Fruit fly (Drosophila melanogaster) whole organism, embryonic: ENCODE results near the gene djl.
A peak's percentile ranks its signal among the peaks of the same experiment; 100 is the strongest.

ENCODE experiments used
- ATbp ChIP-seq: fragments of 200-800 bp; sonication (Bioruptor generic); optimal IDR thresholded peaks from 2 replicates; lab custom pipeline; 2017; ENCODE audit warnings: missing biosample characterization, mild to moderate bottlenecking, missing genetic modification characterization, missing genetic modification reagents
- Abd-B ChIP-seq: fragments of 200-800 bp; sonication (Bioruptor generic); optimal IDR thresholded peaks from 2 replicates; lab custom pipeline; 2018; ENCODE audit warnings: missing biosample characterization, mild to moderate bottlenecking, missing genetic modification characterization, moderate library complexity
- Atf6 ChIP-seq: fragments of 200-800 bp; sonication (Bioruptor generic); IDR thresholded peaks from 2 replicates; pipeline ENCODE4 v1.3.6; 2022; ENCODE audit warnings: missing biosample characterization, missing genetic modification characterization
- Bdp1 ChIP-seq: fragments of 200-800 bp; sonication (Bioruptor generic); optimal IDR thresholded peaks from 3 replicates; lab custom pipeline; 2016; ENCODE audit warnings: missing biosample characterization, missing genetic modification characterization
- CG10274 ChIP-seq: fragments of 200-800 bp; sonication (Bioruptor generic); optimal IDR thresholded peaks from 3 replicates; lab custom pipeline; 2017; ENCODE audit warnings: missing biosample characterization, mild to moderate bottlenecking, missing genetic modification characterization
- CG11247 ChIP-seq: fragments of 200-800 bp; sonication (Bioruptor generic); IDR thresholded peaks from 2 replicates; pipeline ENCODE4 v1.3.6; 2022; ENCODE audit warnings: missing biosample characterization, missing genetic modification characterization
- CG12299 ChIP-seq: fragments of 200-800 bp; sonication (Bioruptor generic); optimal IDR thresholded peaks from 2 replicates; lab custom pipeline; 2018; ENCODE audit warnings: missing biosample characterization, mild to moderate bottlenecking, missing genetic modification characterization
- CG12391 ChIP-seq: fragments of 200-800 bp; sonication (Bioruptor generic); optimal IDR thresholded peaks from 3 replicates; lab custom pipeline; 2018; ENCODE audit warnings: missing biosample characterization, mild to moderate bottlenecking, missing genetic modification characterization, moderate library complexity
- CG13775 ChIP-seq: fragments of 200-800 bp; sonication (Bioruptor generic); optimal IDR thresholded peaks from 3 replicates; lab custom pipeline; 2017; ENCODE audit warnings: missing biosample characterization, mild to moderate bottlenecking, missing genetic modification characterization
- CG15011 ChIP-seq: fragments of 200-800 bp; sonication (Bioruptor generic); optimal IDR thresholded peaks from 3 replicates; lab custom pipeline; 2018; ENCODE audit warnings: missing biosample characterization, mild to moderate bottlenecking, missing genetic modification characterization
- CG15514 ChIP-seq: fragments of 200-800 bp; sonication (Bioruptor generic); optimal IDR thresholded peaks from 3 replicates; lab custom pipeline; 2017; ENCODE audit warnings: missing biosample characterization, missing genetic modification characterization, mild to moderate bottlenecking, moderate library complexity, missing genetic modification reagents
- CG17802 ChIP-seq: fragments of 200-800 bp; sonication (Bioruptor generic); optimal IDR thresholded peaks from 2 replicates; lab custom pipeline; 2018; ENCODE audit warnings: missing biosample characterization, mild to moderate bottlenecking, missing genetic modification characterization, moderate library complexity
- CG3407 ChIP-seq: fragments of 200-800 bp; sonication (Bioruptor generic); optimal IDR thresholded peaks from 2 replicates; lab custom pipeline; 2018; ENCODE audit warnings: missing biosample characterization, mild to moderate bottlenecking, missing genetic modification characterization
- CG4404 ChIP-seq: fragments of 200-800 bp; sonication (Bioruptor generic); IDR thresholded peaks from 2 replicates; pipeline ENCODE4 v1.3.6; 2022; ENCODE audit warnings: missing biosample characterization, missing genetic modification characterization
- CG4617 ChIP-seq: fragments of 200-800 bp; sonication (Bioruptor generic); optimal IDR thresholded peaks from 3 replicates; lab custom pipeline; 2016; ENCODE audit warnings: missing biosample characterization, missing genetic modification characterization, borderline replicate concordance
- CG4820 ChIP-seq: fragments of 200-800 bp; sonication (Bioruptor generic); optimal IDR thresholded peaks from 3 replicates; lab custom pipeline; 2016; ENCODE audit warnings: missing biosample characterization, missing genetic modification characterization
- CG6683 ChIP-seq: fragments of 200-800 bp; sonication (Bioruptor generic); optimal IDR thresholded peaks from 2 replicates; lab custom pipeline; 2017; ENCODE audit warnings: missing biosample characterization, mild to moderate bottlenecking, missing genetic modification characterization, missing genetic modification reagents
- CG6689 ChIP-seq: fragments of 200-800 bp; sonication (Bioruptor generic); IDR thresholded peaks from 2 replicates; pipeline ENCODE4 v1.3.6; 2022; ENCODE audit warnings: missing biosample characterization, missing genetic modification characterization
- CG6765 ChIP-seq: fragments of 200-800 bp; sonication (Bioruptor generic); optimal IDR thresholded peaks from 3 replicates; lab custom pipeline; 2017; ENCODE audit warnings: missing biosample characterization, mild to moderate bottlenecking, missing genetic modification characterization
- CG7357 ChIP-seq: fragments of 200-800 bp; sonication (Bioruptor generic); IDR thresholded peaks from 3 replicates; pipeline ENCODE4 v1.3.6; 2022; ENCODE audit warnings: missing biosample characterization, missing genetic modification characterization
- CG7839 ChIP-seq: fragments of 200-800 bp; sonication (Bioruptor generic); optimal IDR thresholded peaks from 3 replicates; lab custom pipeline; 2018; ENCODE audit warnings: missing biosample characterization, mild to moderate bottlenecking, missing genetic modification characterization, moderate library complexity
- CTCF ChIP-seq: fragments of 200-800 bp; sonication (Bioruptor generic); optimal IDR thresholded peaks from 2 replicates; lab custom pipeline; 2017; ENCODE audit warnings: missing biosample characterization, mild to moderate bottlenecking, missing genetic modification characterization, moderate library complexity
- Dll ChIP-seq: fragments of 200-800 bp; sonication (Bioruptor generic); IDR thresholded peaks from 4 replicates; pipeline ENCODE4 v1.3.6; 2022; ENCODE audit warnings: missing biosample characterization, missing genetic modification characterization; ENCODE audit not compliant: partially characterized antibody
- Fer3 ChIP-seq: fragments of 200-800 bp; sonication (Bioruptor generic); optimal IDR thresholded peaks from 2 replicates; lab custom pipeline; 2018; ENCODE audit warnings: missing biosample characterization, mild to moderate bottlenecking, missing genetic modification characterization, moderate library complexity
- Gsc ChIP-seq: fragments of 200-800 bp; sonication (Bioruptor generic); IDR thresholded peaks from 2 replicates; pipeline ENCODE4 v1.3.6; 2022; ENCODE audit warnings: missing biosample characterization, missing genetic modification characterization
- Hand ChIP-seq: fragments of 200-800 bp; sonication (Bioruptor generic); optimal IDR thresholded peaks from 2 replicates; lab custom pipeline; 2017; ENCODE audit warnings: mild to moderate bottlenecking, missing biosample characterization, missing genetic modification reagents, missing genetic modification characterization
- Hr39 ChIP-seq: fragments of >200 bp; optimal IDR thresholded peaks from 2 replicates; lab custom pipeline; 2017
- Kr ChIP-seq: fragments of 200-800 bp; sonication (Bioruptor generic); optimal IDR thresholded peaks from 2 replicates; lab custom pipeline; 2017; ENCODE audit warnings: missing biosample characterization, mild to moderate bottlenecking, missing genetic modification characterization
- Neu2 ChIP-seq: fragments of 200-800 bp; sonication (Bioruptor generic); optimal IDR thresholded peaks from 3 replicates; lab custom pipeline; 2016; ENCODE audit warnings: missing biosample characterization, missing genetic modification characterization, borderline replicate concordance
- Opbp ChIP-seq: fragments of 200-800 bp; sonication (Bioruptor generic); IDR thresholded peaks from 3 replicates; pipeline ENCODE4 v1.3.6; 2022; ENCODE audit warnings: missing biosample characterization, missing genetic modification characterization; ENCODE audit not compliant: partially characterized antibody
- Sry-δ ChIP-seq: fragments of 200-800 bp; sonication (Bioruptor generic); optimal IDR thresholded peaks from 2 replicates; lab custom pipeline; 2016; ENCODE audit warnings: missing biosample characterization, missing genetic modification characterization
- Taf1 ChIP-seq: fragments of 200-800 bp; sonication (Bioruptor generic); IDR thresholded peaks from 2 replicates; pipeline ENCODE4 v1.3.6; 2022; ENCODE audit warnings: missing biosample characterization, missing genetic modification characterization
- Trl ChIP-seq, 3 experiments: fragments of >200 bp in 2 of 3; fragments of 200-800 bp in 1 of 3; sonication (Bioruptor generic) in 1 of 3; optimal IDR thresholded peaks; 2 replicates in 1 of 3; 3 replicates in 2 of 3; lab custom pipeline; 2016 to 2017; ENCODE audit warnings: missing biosample characterization in 1 of 3, missing genetic modification characterization in 1 of 3
- Xrp1 ChIP-seq: fragments of 200-800 bp; sonication (Bioruptor generic); IDR thresholded peaks from 2 replicates; pipeline ENCODE4 v1.3.6; 2022; ENCODE audit warnings: missing biosample characterization, missing genetic modification characterization
- ab ChIP-seq: fragments of 200-800 bp; sonication (Bioruptor generic); optimal IDR thresholded peaks from 2 replicates; lab custom pipeline; 2016; ENCODE audit warnings: missing biosample characterization, missing genetic modification characterization
- chif ChIP-seq, 2 experiments: fragments of 200-800 bp; sonication (Bioruptor generic); optimal IDR thresholded peaks; 3 replicates each; lab custom pipeline; 2016; ENCODE audit warnings: missing biosample characterization in 2 of 2, missing genetic modification characterization in 2 of 2
- chinmo ChIP-seq: fragments of 200-800 bp; sonication (Bioruptor generic); IDR thresholded peaks from 4 replicates; pipeline ENCODE4 v1.3.6; 2022; ENCODE audit warnings: missing biosample characterization, missing genetic modification characterization; ENCODE audit not compliant: partially characterized antibody
- dimm ChIP-seq: fragments of 200-800 bp; sonication (Bioruptor generic); IDR thresholded peaks from 2 replicates; pipeline ENCODE4 v1.3.6; 2022; ENCODE audit warnings: missing biosample characterization, missing genetic modification characterization
- dmrt11E ChIP-seq: fragments of 200-800 bp; sonication (Bioruptor generic); optimal IDR thresholded peaks from 3 replicates; lab custom pipeline; 2018; ENCODE audit warnings: missing biosample characterization, mild to moderate bottlenecking, missing genetic modification characterization, moderate library complexity
- fd102C ChIP-seq: fragments of 200-800 bp; sonication (Bioruptor generic); optimal IDR thresholded peaks from 2 replicates; lab custom pipeline; 2018; ENCODE audit warnings: missing biosample characterization, mild to moderate bottlenecking, missing genetic modification characterization, moderate library complexity
- hbn ChIP-seq: fragments of 200-800 bp; sonication (Bioruptor generic); IDR thresholded peaks from 2 replicates; pipeline ENCODE4 v1.3.6; 2022; ENCODE audit warnings: missing biosample characterization, missing genetic modification characterization; ENCODE audit not compliant: partially characterized antibody
- lab ChIP-seq: fragments of 200-800 bp; sonication (Bioruptor generic); optimal IDR thresholded peaks from 3 replicates; lab custom pipeline; 2017; ENCODE audit warnings: missing biosample characterization, missing genetic modification characterization, mild to moderate bottlenecking, moderate library complexity, missing genetic modification reagents
- peb ChIP-seq: fragments of 200-800 bp; sonication (Bioruptor generic); IDR thresholded peaks from 2 replicates; pipeline ENCODE4 v1.3.6; 2022; ENCODE audit warnings: missing biosample characterization, missing genetic modification characterization
- slbo ChIP-seq: fragments of 200-800 bp; sonication (Bioruptor generic); IDR thresholded peaks from 2 replicates; pipeline ENCODE4 v1.3.6; 2022; ENCODE audit warnings: missing biosample characterization, missing genetic modification characterization
- sug ChIP-seq: fragments of 200-800 bp; optimal IDR thresholded peaks from 2 replicates; lab custom pipeline; 2019; ENCODE audit warnings: missing biosample characterization, mild to moderate bottlenecking, missing genetic modification characterization, moderate library complexity
- tap ChIP-seq: fragments of 200-800 bp; optimal IDR thresholded peaks from 3 replicates; lab custom pipeline; 2019; ENCODE audit warnings: missing biosample characterization, mild to moderate bottlenecking, missing genetic modification characterization, moderate library complexity
- ttk ChIP-seq: fragments of 200-800 bp; sonication (Bioruptor generic); IDR thresholded peaks from 2 replicates; pipeline ENCODE4 v2.1.2; 2022; ENCODE audit warnings: missing biosample characterization, missing genetic modification characterization
- usp ChIP-seq: fragments of >200 bp; optimal IDR thresholded peaks from 2 replicates; lab custom pipeline; 2017; ENCODE audit warnings: missing biosample characterization, missing genetic modification characterization
- zen ChIP-seq: fragments of 200-800 bp; sonication (Bioruptor generic); optimal IDR thresholded peaks from 3 replicates; lab custom pipeline; 2018; ENCODE audit warnings: missing biosample characterization, mild to moderate bottlenecking, missing genetic modification characterization, moderate library complexity

The djl gene

dm6 chr3R:7108589-7109312 is 48.2 kb downstream of the djl start (continued):
- no peak for TF ChIP-seq Atf6 (GFP tag; lab: Robert Waterston, UW)
- TF ChIP-seq CG6765 (GFP tag; lab: Kevin White, UChicago) = no peak
- TF ChIP-seq usp (GFP tag; lab: Kevin White, UChicago) = no peak
- TF ChIP-seq Gsc (GFP tag; lab: Robert Waterston, UW) = no peak
- TF ChIP-seq Hr39 (lab: Kevin White, UChicago) = no peak
- TF ChIP-seq chif (GFP tag; optimal IDR thresholded peaks at IDR 0.05; lab: Kevin White, UChicago) = peak; percentile 92 to 97
- peak; percentile 99 for TF ChIP-seq dmrt11E (tag; lab: Kevin White, UChicago)
- no peak for TF ChIP-seq chinmo (GFP tag; lab: Robert Waterston, UW)
- TF ChIP-seq hbn = no peak
- TF ChIP-seq CG4820 (GFP tag; lab: Kevin White, UChicago) = peak; percentile 97
- TF ChIP-seq Fer3 (tag; lab: Kevin White, UChicago) = peak; percentile 88
- TF ChIP-seq CG6689 (GFP tag; lab: Robert Waterston, UW) = no peak
- TF ChIP-seq Kr (GFP tag; lab: Kevin White, UChicago) = peak; percentile 83
- peak; percentile 92 for TF ChIP-seq Abd-B
- TF ChIP-seq CG15011 (GFP tag; lab: Kevin White, UChicago) = peak; percentile 87
- peak; percentile 74 for TF ChIP-seq ab
- TF ChIP-seq CG4617 (GFP tag; lab: Kevin White, UChicago) = peak; percentile 91
- TF ChIP-seq CG6683 (GFP tag; lab: Kevin White, UChicago) = peak; percentile 63
- TF ChIP-seq CG12299 (tag; lab: Kevin White, UChicago) = peak; percentile 84
- no peak for TF ChIP-seq peb (GFP tag; lab: Robert Waterston, UW)
- no peak for TF ChIP-seq CG4404
- peak; percentile 94 for TF ChIP-seq CG13775 (GFP tag; lab: Kevin White, UChicago)
- TF ChIP-seq zen (tag; lab: Kevin White, UChicago) = peak; percentile 98
- TF ChIP-seq fd102C = peak; percentile 77
- no peak for TF ChIP-seq CG11247
- peak; percentile 70 for TF ChIP-seq Bdp1 (GFP tag; lab: Kevin White, UChicago)
- no peak for TF ChIP-seq ttk (GFP tag; lab: Robert Waterston, UW)
- no peak for TF ChIP-seq Xrp1
- TF ChIP-seq CG7839 (tag; lab: Kevin White, UChicago) = peak; percentile 96
- peak; percentile 57 for TF ChIP-seq Sry-δ (GFP tag; lab: Kevin White, UChicago)
- peak; percentile 94 for TF ChIP-seq CG3407 (GFP tag; lab: Kevin White, UChicago)
- TF ChIP-seq tap (tag; lab: Kevin White, UChicago) = peak; percentile 98
- peak; percentile 76 for TF ChIP-seq Neu2 (GFP tag; lab: Kevin White, UChicago)
- no peak for TF ChIP-seq slbo (GFP tag; lab: Robert Waterston, UW)
- peak; percentile 96 for TF ChIP-seq ATbp (GFP tag; lab: Kevin White, UChicago)
- TF ChIP-seq Hand (GFP tag; lab: Kevin White, UChicago) = peak; percentile 46
- peak; percentile 85 for TF ChIP-seq lab (GFP tag; lab: Kevin White, UChicago)
- TF ChIP-seq CG7357 (GFP tag; lab: Robert Waterston, UW) = peak; percentile 86
- TF ChIP-seq Dll (GFP tag; lab: Robert Waterston, UW) = no peak
- no peak for TF ChIP-seq dimm (GFP tag; lab: Robert Waterston, UW)
- no peak for TF ChIP-seq Opbp (GFP tag; lab: Robert Waterston, UW)
- TF ChIP-seq CG17802 (tag; lab: Kevin White, UChicago) = peak; percentile 83
- peak; percentile 40 for TF ChIP-seq CG10274 (GFP tag; lab: Kevin White, UChicago)
- TF ChIP-seq Trl (optimal IDR thresholded peaks at IDR 0.05; lab: Kevin White, UChicago) = peak in 1 of 2 experiments; percentile 69
- TF ChIP-seq Trl (GFP tag; optimal IDR thresholded peaks at IDR 0.05; lab: Kevin White, UChicago) = peak; percentile 76
- peak; percentile 50 for TF ChIP-seq CTCF (GFP tag; lab: Kevin White, UChicago)
- TF ChIP-seq CG12391 = peak; percentile 99
- TF ChIP-seq Taf1 = no peak
- TF ChIP-seq CG15514 = peak; percentile 44
- TF ChIP-seq sug = peak; percentile 57
